Fruit fly (Drosophila melanogaster): ENCODE data around the gene CG45116.

DNA sequence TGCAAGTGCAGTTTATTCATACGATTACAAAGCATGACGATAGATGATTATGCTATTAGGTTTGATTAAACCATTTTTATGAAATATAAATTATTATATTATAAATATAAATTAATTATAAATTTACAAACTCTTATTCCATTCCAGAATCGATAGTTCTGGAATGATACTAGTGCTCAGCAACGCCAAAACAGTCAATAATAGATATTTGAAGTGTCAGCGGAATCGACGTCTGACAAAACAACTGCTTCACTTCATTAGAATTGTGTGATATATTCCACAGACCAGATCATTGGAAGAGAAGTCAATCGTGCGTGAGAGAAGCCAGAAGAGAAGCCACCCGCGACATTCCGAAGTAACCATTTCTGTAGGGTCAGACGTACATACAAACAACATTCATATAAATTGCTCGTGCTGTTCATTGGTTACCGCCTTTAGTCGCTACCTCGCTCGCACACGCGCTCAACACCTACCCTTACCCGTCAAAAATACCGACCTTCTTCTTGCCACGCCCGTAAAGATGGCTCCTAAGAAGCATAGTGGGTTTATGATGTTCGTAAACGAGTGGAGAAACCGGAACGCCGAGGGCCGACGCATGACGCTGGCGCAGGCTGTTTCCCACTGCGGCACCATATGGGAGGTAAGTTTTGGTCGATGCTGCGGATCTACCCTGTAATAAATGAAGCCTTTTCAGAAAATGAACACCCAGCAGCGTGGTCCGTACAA is 25.0 kb downstream of the CG45116 start:
- TF ChIP-seq CG9948 (tag; optimal IDR thresholded peaks at IDR 0.05) (no peak), Pif1B (GFP tag; optimal IDR thresholded peaks at IDR 0.05) (no peak)

Data from whole organism, pupa.